Worm (Caenorhabditis elegans) whole organism, L4 larva: ENCODE data around the gene sek-1.

Experiments
- ceh-20 ChIP-seq: fragments of 200-800 bp; sonication (Bioruptor generic); IDR thresholded peaks from 2 replicates; pipeline ENCODE4 v1.3.6; 2022; ENCODE audit warnings: missing genetic modification reagents, missing genetic modification characterization, missing compliant biosample characterization
- ces-1 ChIP-seq: fragments of 150-350 bp; sonication (generic microtip); optimal IDR thresholded peaks from 4 replicates; lab custom pipeline; 2014; ENCODE audit warnings: missing biosample characterization, missing genetic modification reagents, missing genetic modification characterization
- fkh-10 ChIP-seq: fragments of 150-350 bp; optimal IDR thresholded peaks from 2 replicates; lab custom pipeline; 2014; ENCODE audit warnings: missing biosample characterization, missing genetic modification reagents, missing genetic modification characterization
- lin-15B ChIP-seq: fragments of 150-350 bp; sonication (generic microtip); optimal IDR thresholded peaks from 3 replicates; lab custom pipeline; 2014; ENCODE audit warnings: missing biosample characterization, missing genetic modification characterization
- nhr-11 ChIP-seq: fragments of 150-350 bp; optimal IDR thresholded peaks from 2 replicates; lab custom pipeline; 2014; ENCODE audit warnings: missing biosample characterization, missing genetic modification characterization
- nhr-28 ChIP-seq: fragments of 150-350 bp; optimal IDR thresholded peaks from 2 replicates; lab custom pipeline; 2014; ENCODE audit warnings: missing biosample characterization, missing genetic modification characterization
- nhr-76 ChIP-seq: fragments of 150-350 bp; optimal IDR thresholded peaks from 2 replicates; lab custom pipeline; 2014; ENCODE audit warnings: missing biosample characterization, missing genetic modification characterization

DNA sequence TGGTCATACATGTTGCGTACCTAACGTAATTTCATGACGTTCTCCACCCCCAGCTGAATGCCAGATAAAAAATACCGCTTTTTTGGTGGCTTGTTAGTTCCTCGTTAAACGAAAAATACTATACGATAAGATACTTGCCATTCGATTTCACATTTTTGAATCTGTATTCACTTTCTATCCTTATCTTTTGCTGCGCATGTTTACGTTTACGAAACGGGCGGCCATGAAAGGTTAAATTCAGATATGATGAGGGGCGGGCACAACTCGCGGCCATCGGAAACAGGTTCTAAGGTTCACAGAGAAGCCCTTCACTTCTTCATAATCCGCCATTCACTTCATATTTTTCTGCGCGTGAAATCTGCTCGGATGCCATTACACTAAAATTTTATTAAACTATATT is 37.7 kb upstream of the sek-1 start:
- TF ChIP-seq nhr-11 (no peak), nhr-76 (no peak), fkh-10 (GFP tag; lab: Kevin White, UChicago) (no peak), nhr-28 (tag; lab: Kevin White, UChicago) (no peak), lin-15B (tag; lab: Kevin White, UChicago) (no peak), ceh-20 (GFP tag; lab: Robert Waterston, UW) (no peak), ces-1 (GFP tag; lab: Kevin White, UChicago) (no peak)
